Worm (Caenorhabditis elegans): ENCODE measurements around the gene fipr-2.

Gene fipr-2

ce11 chrV:12404544-12404943, 39.4 kb downstream of the fipr-2 start, which contains the start of gene K01D12.9:
Gene K01D12.9, minus strand, starts transcription at chrV:12404644.
- TF ChIP-seq C08G9.2 (tag; optimal IDR thresholded peaks at IDR 0.05) (no peak), unc-42 (tag; optimal IDR thresholded peaks at IDR 0.05) (no peak), pax-1 (tag; optimal IDR thresholded peaks at IDR 0.05) (no peak), zip-5 (tag; optimal IDR thresholded peaks at IDR 0.05) (no peak), hlh-13 (GFP tag; optimal IDR thresholded peaks at IDR 0.05) (no peak), pros-1 (tag; optimal IDR thresholded peaks at IDR 0.05) (no peak), dve-1 (tag; optimal IDR thresholded peaks at IDR 0.05) (no peak), pag-3 (tag; optimal IDR thresholded peaks at IDR 0.05; ENCODE audit: borderline replicate concordance) (no peak), pqm-1 (tag; optimal IDR thresholded peaks at IDR 0.05) (no peak), T23F11.4 (GFP tag; optimal IDR thresholded peaks at IDR 0.05) (no peak), ceh-6 (GFP tag; optimal IDR thresholded peaks at IDR 0.05) (no peak), ceh-45 (GFP tag; IDR thresholded peaks at IDR 0.05) (no peak), unc-55 (GFP tag; optimal IDR thresholded peaks at IDR 0.05) (no peak), nhr-11 (tag; optimal IDR thresholded peaks at IDR 0.05) (no peak), ceh-48 (tag; optimal IDR thresholded peaks at IDR 0.05) (no peak), ets-4 (tag; optimal IDR thresholded peaks at IDR 0.05) (no peak), sox-2 (GFP tag; IDR thresholded peaks at IDR 0.05) (no peak)

- no peak for TF ChIP-seq K02D7.2 (tag; optimal IDR thresholded peaks at IDR 0.05)
- no peak for TF ChIP-seq fkh-6 (tag; optimal IDR thresholded peaks at IDR 0.05)
- TF ChIP-seq ttx-3 (tag; optimal IDR thresholded peaks at IDR 0.05) = no peak
- no peak for TF ChIP-seq ceh-30 (tag; optimal IDR thresholded peaks at IDR 0.05)
- TF ChIP-seq pag-3 (tag; optimal IDR thresholded peaks at IDR 0.05; ENCODE audit: borderline replicate concordance) = no peak
- no peak for TF ChIP-seq ceh-22 (tag; optimal IDR thresholded peaks at IDR 0.05)
- TF ChIP-seq nhr-11 (tag; optimal IDR thresholded peaks at IDR 0.05) = no peak
- TF ChIP-seq lin-11 (tag; optimal IDR thresholded peaks at IDR 0.05) = no peak
- no peak for TF ChIP-seq fkh-10 (GFP tag; optimal IDR thresholded peaks at IDR 0.05)
- no peak for TF ChIP-seq sox-4 (tag; optimal IDR thresholded peaks at IDR 0.05)
- TF ChIP-seq ets-4 (tag; optimal IDR thresholded peaks at IDR 0.05) = no peak
- TF ChIP-seq tbx-7 (tag; optimal IDR thresholded peaks at IDR 0.05) = no peak
Measured at ce11 chrV:12405929-12406328, 40.8 kb downstream of the fipr-2 start, which contains the start of gene K01D12.10. Gene K01D12.10, plus strand, starts transcription at chrV:12406229.

ce11 chrV:12406514-12406913, 41.4 kb downstream of the fipr-2 start:
- TF ChIP-seq syd-9 (tag; optimal IDR thresholded peaks at IDR 0.05) (no peak), fkh-10 (GFP tag; optimal IDR thresholded peaks at IDR 0.05) (no peak), hlh-8 (tag; optimal IDR thresholded peaks at IDR 0.05) (no peak)

- TF ChIP-seq che-1 (tag; optimal IDR thresholded peaks at IDR 0.05) (no peak), hlh-30 (tag; optimal IDR thresholded peaks at IDR 0.05; ENCODE audit: insufficient read depth) (no peak), K02D7.2 (tag; optimal IDR thresholded peaks at IDR 0.05) (no peak), madf-2 (tag; optimal IDR thresholded peaks at IDR 0.05) (no peak), pag-3 (tag; optimal IDR thresholded peaks at IDR 0.05; ENCODE audit: borderline replicate concordance) (no peak), lin-11 (tag; optimal IDR thresholded peaks at IDR 0.05) (no peak), ceh-45 (GFP tag; IDR thresholded peaks at IDR 0.05) (no peak), ceh-31 (tag; optimal IDR thresholded peaks at IDR 0.05) (no peak), dve-1 (tag; optimal IDR thresholded peaks at IDR 0.05) (no peak), elt-2 (tag; optimal IDR thresholded peaks at IDR 0.05) (no peak), ceh-34 (tag; optimal IDR thresholded peaks at IDR 0.05) (no peak), unc-86 (tag; optimal IDR thresholded peaks at IDR 0.05) (no peak), fkh-6 (tag; optimal IDR thresholded peaks at IDR 0.05) (no peak), pha-2 (tag; optimal IDR thresholded peaks at IDR 0.05) (no peak), ttx-3 (tag; optimal IDR thresholded peaks at IDR 0.05) (no peak)
Measured at ce11 chrV:12408525-12408924, 43.4 kb downstream of the fipr-2 start, which contains the start of gene cdr-4. Gene cdr-4, minus strand, starts transcription at chrV:12408625.

Data from whole organism, late embryonic.